Worm (Caenorhabditis elegans): ENCODE results near the gene glb-24.
A peak's percentile ranks its signal among the peaks of the same experiment; 100 is the strongest.

glb-24 gene

DNA sequence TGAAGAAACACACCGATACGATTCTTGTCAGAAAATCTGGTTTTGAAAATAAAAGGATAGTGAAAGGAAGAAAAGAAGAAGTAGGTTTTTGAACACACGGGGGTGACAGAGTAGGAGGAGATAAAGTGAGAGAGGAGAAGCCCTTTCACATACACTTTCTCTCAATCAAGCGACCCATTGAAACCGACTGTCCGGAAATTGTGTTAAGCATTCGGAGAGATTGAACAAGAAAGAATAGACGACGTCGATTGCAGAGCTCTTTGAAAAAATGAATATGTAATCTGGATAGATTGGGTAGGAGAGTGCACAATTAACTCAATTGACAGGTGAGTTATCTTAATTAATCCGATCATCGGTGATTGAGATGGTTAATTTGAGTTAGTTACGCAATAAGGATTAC, 15.5 kb upstream of the glb-24 start:
- TF ChIP-seq W03F9.2 (tag; optimal IDR thresholded peaks at IDR 0.05), result no peak
- no peak for TF ChIP-seq him-1 (tag; optimal IDR thresholded peaks at IDR 0.05)

DNA sequence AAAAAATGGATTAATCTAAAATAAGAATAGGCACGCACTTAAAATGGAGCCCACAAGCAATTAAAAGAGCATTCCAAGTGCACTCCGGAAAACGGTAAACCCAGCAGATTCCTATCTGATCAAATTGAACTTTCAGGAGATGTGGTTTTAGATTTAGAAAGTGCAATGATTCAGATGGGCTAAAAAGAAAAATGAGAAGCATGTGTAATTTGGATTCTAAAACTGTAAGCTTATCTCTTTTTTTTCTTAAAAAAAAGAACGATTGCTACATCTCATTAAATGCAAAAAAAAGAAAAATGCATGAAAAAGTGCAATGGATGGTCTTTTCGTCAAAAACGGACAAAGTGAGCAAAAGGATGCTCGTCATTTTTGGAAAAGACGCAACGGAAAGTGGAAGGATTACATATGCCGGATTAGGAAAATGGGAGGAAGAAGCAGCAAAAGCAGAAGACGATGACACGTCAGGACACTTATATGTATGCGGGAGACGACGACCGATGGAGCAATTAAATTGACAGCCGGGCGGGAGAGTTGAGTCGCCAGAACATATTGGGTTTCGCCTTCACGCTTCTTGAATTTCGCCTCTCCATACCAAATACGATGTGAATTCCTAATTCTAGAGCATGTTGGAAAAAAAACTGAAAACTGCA, 12.9 kb upstream of the glb-24 start:
- TF ChIP-seq him-1 (tag; optimal IDR thresholded peaks at IDR 0.05) (no peak), W03F9.2 (tag; optimal IDR thresholded peaks at IDR 0.05) (no peak), dao-5 (tag; optimal IDR thresholded peaks at IDR 0.05) (no peak)

DNA sequence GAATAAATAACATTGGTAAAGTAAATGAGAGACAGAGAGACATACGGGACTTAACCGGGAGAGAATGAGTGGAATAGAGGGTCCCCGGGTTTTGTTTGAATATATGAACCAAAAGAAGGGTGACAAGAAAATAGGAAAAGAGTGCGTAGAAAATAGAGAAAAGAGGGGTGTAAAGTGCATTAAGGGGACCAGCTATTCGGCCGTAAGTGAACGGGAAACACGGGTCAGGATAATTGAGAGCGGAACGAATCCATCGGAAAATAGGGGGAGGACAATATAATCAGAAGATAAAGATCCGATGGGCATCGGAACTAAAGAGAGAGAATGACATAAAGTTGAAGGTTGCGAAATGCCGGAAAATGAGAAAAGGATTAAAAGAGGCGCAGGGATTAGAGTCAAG, 11.6 kb upstream of the glb-24 start:
- TF ChIP-seq W03F9.2 (tag; optimal IDR thresholded peaks at IDR 0.05) (no peak), dao-5 (tag; optimal IDR thresholded peaks at IDR 0.05) (no peak), him-1 (tag; optimal IDR thresholded peaks at IDR 0.05) (no peak)

- TF ChIP-seq him-1 (tag; optimal IDR thresholded peaks at IDR 0.05) (no peak), W03F9.2 (tag; optimal IDR thresholded peaks at IDR 0.05) (no peak), dao-5 (tag; optimal IDR thresholded peaks at IDR 0.05) (no peak)
These were observed 11.1 kb upstream of the glb-24 start for ce11 chrV:12896850-12897249.

ce11 chrV:12895772-12896171, 10.0 kb upstream of the glb-24 start, which contains the start of gene ttbk-7:
Gene ttbk-7 (minus strand): TSS chrV:12895872.
- TF ChIP-seq W03F9.2 (tag; optimal IDR thresholded peaks at IDR 0.05) (no peak), dao-5 (tag; optimal IDR thresholded peaks at IDR 0.05) (no peak), him-1 (tag; optimal IDR thresholded peaks at IDR 0.05) (no peak)

- no peak for TF ChIP-seq dao-5 (tag; optimal IDR thresholded peaks at IDR 0.05)
- no peak for TF ChIP-seq him-1 (tag; optimal IDR thresholded peaks at IDR 0.05)
- TF ChIP-seq W03F9.2 (tag; optimal IDR thresholded peaks at IDR 0.05), result no peak
These were observed 3.4 kb downstream of the glb-24 start for ce11 chrV:12882370-12882769.

- TF ChIP-seq W03F9.2 (tag; optimal IDR thresholded peaks at IDR 0.05) (no peak), dao-5 (tag; optimal IDR thresholded peaks at IDR 0.05) (no peak)
These were observed 4.4 kb downstream of the glb-24 start for ce11 chrV:12881396-12881795.

DNA sequence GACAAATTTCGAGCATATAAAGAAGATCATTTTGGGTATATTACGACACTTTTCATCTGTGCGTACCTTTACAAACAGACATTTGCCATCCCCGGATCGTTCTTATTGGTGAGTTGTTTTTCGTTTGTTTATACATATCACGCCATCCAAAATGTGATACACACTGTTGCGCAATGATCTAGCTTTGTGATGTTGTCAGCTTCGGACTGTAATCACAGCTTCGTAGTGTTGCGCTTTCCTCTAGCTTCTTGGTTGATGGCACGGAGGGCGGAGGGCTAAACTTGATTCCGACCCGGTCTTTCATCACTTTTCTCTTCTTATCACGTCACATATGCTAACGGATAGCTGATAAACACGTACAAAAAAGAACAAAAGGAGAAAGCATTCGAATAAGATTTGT, 6.4 kb downstream of the glb-24 start:
- TF ChIP-seq dao-5 (tag; optimal IDR thresholded peaks at IDR 0.05), result no peak
- TF ChIP-seq W03F9.2 (tag; optimal IDR thresholded peaks at IDR 0.05), result no peak
- no peak for TF ChIP-seq him-1 (tag; optimal IDR thresholded peaks at IDR 0.05)

- TF ChIP-seq him-1 (tag; optimal IDR thresholded peaks at IDR 0.05), result no peak
- no peak for TF ChIP-seq dao-5 (tag; optimal IDR thresholded peaks at IDR 0.05)
- TF ChIP-seq W03F9.2 (tag; optimal IDR thresholded peaks at IDR 0.05), result no peak
These were observed 8.2 kb downstream of the glb-24 start for ce11 chrV:12877579-12877978.

DNA sequence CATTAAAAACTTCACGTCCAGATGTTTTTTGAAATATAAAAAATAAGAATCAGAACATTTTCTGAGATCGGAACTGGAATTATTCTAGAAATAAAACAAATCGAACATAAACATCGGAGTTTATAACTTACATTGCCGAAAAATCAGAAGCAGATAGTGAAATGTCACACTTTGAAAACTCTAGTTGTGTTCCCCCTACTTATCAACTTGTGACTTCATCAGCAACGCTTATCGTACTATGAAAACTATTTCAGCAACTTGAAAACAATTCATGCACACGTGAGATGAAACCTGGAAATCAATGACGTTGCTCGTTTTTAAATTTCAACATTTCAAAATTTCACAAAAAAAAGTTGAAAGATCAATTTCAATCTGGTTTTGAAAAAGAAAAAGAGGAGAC, 9.1 kb downstream of the glb-24 start:
- TF ChIP-seq dao-5 (tag; optimal IDR thresholded peaks at IDR 0.05) (no peak), W03F9.2 (tag; optimal IDR thresholded peaks at IDR 0.05) (no peak), him-1 (tag; optimal IDR thresholded peaks at IDR 0.05) (no peak)

- TF ChIP-seq dao-5 (tag; optimal IDR thresholded peaks at IDR 0.05), result no peak
- no peak for TF ChIP-seq W03F9.2 (tag; optimal IDR thresholded peaks at IDR 0.05)
- no peak for TF ChIP-seq him-1 (tag; optimal IDR thresholded peaks at IDR 0.05)
These were observed 9.9 kb downstream of the glb-24 start for ce11 chrV:12875850-12876249.

DNA sequence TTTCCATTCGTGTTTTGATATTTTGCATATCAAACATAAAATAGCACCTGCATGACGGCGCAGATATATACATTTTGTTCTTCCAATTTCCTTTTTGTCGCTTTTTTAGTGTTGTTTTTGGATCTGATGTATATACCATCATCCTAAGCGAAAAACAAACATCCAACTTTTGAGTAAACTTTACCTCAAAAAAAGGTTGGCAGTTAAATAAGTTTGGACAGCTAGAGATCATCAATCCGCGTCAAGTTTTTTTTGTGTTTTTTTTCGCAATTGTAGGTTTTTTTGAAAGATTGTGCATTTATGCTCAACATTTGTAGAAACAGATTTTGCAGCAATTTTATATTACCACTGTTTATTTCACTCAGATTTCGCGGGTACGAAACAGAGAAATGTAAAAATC, 14.0 kb downstream of the glb-24 start, which contains the start of gene bus-19:
Gene bus-19 (plus strand): TSS at position 301 of the 400 bp plus-strand sequence.
- TF ChIP-seq dao-5 (tag; optimal IDR thresholded peaks at IDR 0.05) (no peak), him-1 (tag; optimal IDR thresholded peaks at IDR 0.05) (no peak), W03F9.2 (tag; optimal IDR thresholded peaks at IDR 0.05) (no peak)

- TF ChIP-seq dao-5 (tag; optimal IDR thresholded peaks at IDR 0.05) (no peak), W03F9.2 (tag; optimal IDR thresholded peaks at IDR 0.05) (no peak), him-1 (tag; optimal IDR thresholded peaks at IDR 0.05) (no peak)
These were observed 15.0 kb downstream of the glb-24 start for ce11 chrV:12870740-12871139.

- TF ChIP-seq dao-5 (tag; optimal IDR thresholded peaks at IDR 0.05) (no peak), him-1 (tag; optimal IDR thresholded peaks at IDR 0.05) (peak; percentile 82), W03F9.2 (tag; optimal IDR thresholded peaks at IDR 0.05) (peak; percentile 78)
These were observed 15.8 kb downstream of the glb-24 start, which contains the start of gene T07F10.3 for ce11 chrV:12869948-12870347. Gene T07F10.3 (minus strand): TSS chrV:12870045.

DNA sequence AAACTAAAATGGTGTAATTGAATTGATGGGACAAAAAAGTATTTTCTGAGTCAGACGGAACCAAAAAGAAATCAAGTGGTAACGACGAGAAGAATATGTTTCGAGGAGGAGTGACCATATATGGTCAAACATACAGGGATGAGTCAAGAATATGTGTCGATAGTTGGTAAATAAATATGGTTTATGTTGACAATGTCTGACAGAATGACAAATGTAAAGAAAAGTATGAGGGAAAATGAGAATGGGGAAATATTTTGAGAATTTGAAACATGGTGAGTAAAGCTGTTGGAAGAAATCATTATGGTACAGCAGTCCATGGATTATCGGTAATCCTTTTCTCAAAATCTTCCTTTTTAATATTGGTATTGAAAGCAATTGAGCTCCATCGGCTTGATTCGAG, 17.8 kb downstream of the glb-24 start, which contains the start of gene nspg-1:
Gene nspg-1 (minus strand): TSS at position 101 of the 400 bp plus-strand sequence.
- TF ChIP-seq dao-5 (tag; optimal IDR thresholded peaks at IDR 0.05) (no peak), W03F9.2 (tag; optimal IDR thresholded peaks at IDR 0.05) (no peak), him-1 (tag; optimal IDR thresholded peaks at IDR 0.05) (no peak)
